Worm (Caenorhabditis elegans) whole organism, mixed stage, embryonic: ENCODE data around the gene mvk-1.

ENCODE experiments used
- bed-3 ChIP-seq: fragments of 200-800 bp; sonication (Bioruptor generic); optimal IDR thresholded peaks from 3 replicates; lab custom pipeline; 2018; ENCODE audit warnings: mild to moderate bottlenecking, missing genetic modification characterization, moderate library complexity, missing compliant biosample characterization
- flh-1 ChIP-seq: fragments of 200-800 bp; sonication (Bioruptor generic); optimal IDR thresholded peaks from 2 replicates; lab custom pipeline; 2018; ENCODE audit warnings: mild to moderate bottlenecking, missing genetic modification characterization, moderate library complexity, missing compliant biosample characterization
- lin-13 ChIP-seq: fragments of 150-350 bp; optimal IDR thresholded peaks from 2 replicates; lab custom pipeline; 2014; ENCODE audit warnings: missing biosample characterization, missing genetic modification characterization
- mab-5 ChIP-seq: fragments of 150-350 bp; optimal IDR thresholded peaks from 2 replicates; lab custom pipeline; 2014; ENCODE audit warnings: missing biosample characterization, missing genetic modification characterization
- nhr-237 ChIP-seq: fragments of 150-350 bp; optimal IDR thresholded peaks from 2 replicates; lab custom pipeline; 2014; ENCODE audit warnings: missing biosample characterization, missing genetic modification characterization
- nhr-28 ChIP-seq: fragments of 150-350 bp; optimal IDR thresholded peaks from 2 replicates; lab custom pipeline; 2014; ENCODE audit warnings: missing biosample characterization, missing genetic modification characterization
- nhr-76 ChIP-seq: sonication (generic microtip); optimal IDR thresholded peaks from 2 replicates; lab custom pipeline; 2017; ENCODE audit warnings: missing biosample characterization, missing genetic modification characterization
- snpc-4 ChIP-seq: fragments of 150-350 bp; optimal IDR thresholded peaks from 2 replicates; lab custom pipeline; 2014; ENCODE audit warnings: missing biosample characterization, missing genetic modification characterization

- TF ChIP-seq nhr-237 (tag; lab: Kevin White, UChicago) (peak; percentile 16), nhr-28 (no peak), nhr-76 (no peak), snpc-4 (tag; lab: Kevin White, UChicago) (no peak), mab-5 (tag; lab: Kevin White, UChicago) (no peak), lin-13 (tag; lab: Kevin White, UChicago) (peak; percentile 63), bed-3 (GFP tag; lab: Kevin White, UChicago) (no peak), flh-1 (no peak)
Measured at ce11 chrIII:6173020-6173597, 37.0 kb upstream of the mvk-1 start, which contains the start of the genes abcf-3 and F42A10.5.
